Worm (Caenorhabditis elegans) whole organism, L3 larva: Measurements from ENCODE around the gene citk-2.

Experiments used
- R02D3.7 ChIP-seq: fragments of 150-350 bp; optimal IDR thresholded peaks from 2 replicates; lab custom pipeline; 2014; ENCODE audit warnings: missing biosample characterization, missing genetic modification characterization
- ZK546.5 ChIP-seq: sonication (generic microtip); optimal IDR thresholded peaks from 2 replicates; lab custom pipeline; 2017; ENCODE audit warnings: missing biosample characterization, missing genetic modification characterization
- aly-2 ChIP-seq: fragments of 150-350 bp; optimal IDR thresholded peaks from 2 replicates; lab custom pipeline; 2014; ENCODE audit warnings: missing biosample characterization, missing genetic modification characterization
- ama-1 ChIP-seq: fragments of 150-350 bp; optimal IDR thresholded peaks from 2 replicates; lab custom pipeline; 2018
- ceh-16 ChIP-seq: sonication (generic microtip); optimal IDR thresholded peaks from 2 replicates; lab custom pipeline; 2017; ENCODE audit warnings: missing biosample characterization, missing genetic modification characterization
- ceh-28 ChIP-seq: fragments of 150-350 bp; optimal IDR thresholded peaks from 2 replicates; lab custom pipeline; 2014; ENCODE audit warnings: missing biosample characterization, missing genetic modification reagents, missing genetic modification characterization
- ceh-82 ChIP-seq: fragments of 150-350 bp; optimal IDR thresholded peaks from 2 replicates; lab custom pipeline; 2014; ENCODE audit warnings: missing biosample characterization, missing genetic modification characterization
- ceh-9 ChIP-seq: sonication (generic microtip); optimal IDR thresholded peaks from 2 replicates; lab custom pipeline; 2018; ENCODE audit warnings: missing biosample characterization, missing genetic modification characterization
- egl-27 ChIP-seq: sonication (generic microtip); optimal IDR thresholded peaks from 4 replicates; lab custom pipeline; 2017; ENCODE audit warnings: missing biosample characterization, missing genetic modification reagents, missing genetic modification characterization
- egl-5 ChIP-seq: fragments of 150-350 bp; optimal IDR thresholded peaks from 2 replicates; lab custom pipeline; 2017; ENCODE audit warnings: missing biosample characterization, missing genetic modification reagents, missing genetic modification characterization, inconsistent platforms
- elt-2 ChIP-seq: sonication (generic microtip); optimal IDR thresholded peaks from 2 replicates; lab custom pipeline; 2016; ENCODE audit warnings: missing genetic modification reagents, mild to moderate bottlenecking, missing genetic modification characterization, missing compliant biosample characterization
- elt-3 ChIP-seq, 3 experiments: fragments of 150-350 bp in 1 of 3; sonication (generic microtip) in 2 of 3; optimal IDR thresholded peaks; 2 replicates in 2 of 3; 4 replicates in 1 of 3; lab custom pipeline; 2014 to 2017; ENCODE audit warnings: missing biosample characterization in 3 of 3, missing genetic modification characterization in 3 of 3
- eor-1 ChIP-seq, 2 experiments: fragments of 150-350 bp; optimal IDR thresholded peaks; 2 replicates each; lab custom pipeline; 2014 to 2018; ENCODE audit warnings: missing biosample characterization in 2 of 2, missing genetic modification characterization in 2 of 2
- fkh-10 ChIP-seq: sonication (generic microtip); optimal IDR thresholded peaks from 2 replicates; lab custom pipeline; 2017; ENCODE audit warnings: missing biosample characterization, missing genetic modification reagents, missing genetic modification characterization
- fkh-2 ChIP-seq: fragments of 150-350 bp; optimal IDR thresholded peaks from 2 replicates; lab custom pipeline; 2014; ENCODE audit warnings: missing biosample characterization, missing genetic modification reagents, missing genetic modification characterization
- hmg-11 ChIP-seq: sonication (generic microtip); optimal IDR thresholded peaks from 2 replicates; lab custom pipeline; 2016; ENCODE audit warnings: missing genetic modification characterization, missing compliant biosample characterization
- lin-39 ChIP-seq: fragments of 150-350 bp; optimal IDR thresholded peaks from 2 replicates; lab custom pipeline; 2018; ENCODE audit warnings: missing biosample characterization, missing genetic modification reagents, missing genetic modification characterization
- lsy-12 ChIP-seq: sonication (generic microtip); optimal IDR thresholded peaks from 2 replicates; lab custom pipeline; 2016; ENCODE audit warnings: mild to moderate bottlenecking, missing genetic modification characterization, missing compliant biosample characterization
- mdl-1 ChIP-seq: fragments of 150-350 bp; optimal IDR thresholded peaks from 2 replicates; lab custom pipeline; 2014; ENCODE audit warnings: missing biosample characterization, missing genetic modification characterization
- mml-1 ChIP-seq: fragments of 150-350 bp; sonication (generic microtip); optimal IDR thresholded peaks from 3 replicates; lab custom pipeline; 2014; ENCODE audit warnings: missing biosample characterization, missing genetic modification characterization
- nfya-1 ChIP-seq: sonication (generic microtip); optimal IDR thresholded peaks from 2 replicates; lab custom pipeline; 2017; ENCODE audit warnings: missing genetic modification characterization, mild to moderate bottlenecking, missing compliant biosample characterization, antibody characterized with exemption, moderate library complexity; ENCODE audit not compliant: insufficient read depth
- nhr-12 ChIP-seq: fragments of 150-350 bp; optimal IDR thresholded peaks from 2 replicates; lab custom pipeline; 2014; ENCODE audit warnings: missing biosample characterization, missing genetic modification characterization
- nhr-23 ChIP-seq: fragments of 150-350 bp; optimal IDR thresholded peaks from 2 replicates; lab custom pipeline; 2014; ENCODE audit warnings: missing biosample characterization, missing genetic modification reagents, missing genetic modification characterization
- nhr-25 ChIP-seq: sonication (generic microtip); optimal IDR thresholded peaks from 2 replicates; lab custom pipeline; 2017; ENCODE audit warnings: missing biosample characterization, missing genetic modification characterization
- nhr-28 ChIP-seq: fragments of 150-350 bp; optimal IDR thresholded peaks from 2 replicates; lab custom pipeline; 2014; ENCODE audit warnings: missing biosample characterization, missing genetic modification characterization
- nhr-43 ChIP-seq: sonication (generic microtip); optimal IDR thresholded peaks from 2 replicates; lab custom pipeline; 2016; ENCODE audit warnings: mild to moderate bottlenecking, missing genetic modification characterization, missing compliant biosample characterization; ENCODE audit not compliant: poor library complexity, severe bottlenecking
- nhr-67 ChIP-seq: fragments of 150-350 bp; optimal IDR thresholded peaks from 2 replicates; lab custom pipeline; 2014; ENCODE audit warnings: missing biosample characterization, missing genetic modification characterization
- nhr-77 ChIP-seq: fragments of 150-350 bp; optimal IDR thresholded peaks from 2 replicates; lab custom pipeline; 2014; ENCODE audit warnings: missing biosample characterization, missing genetic modification characterization
- pha-4 ChIP-seq: fragments of 150-350 bp; optimal IDR thresholded peaks from 2 replicates; lab custom pipeline; 2014; ENCODE audit warnings: missing biosample characterization, missing genetic modification reagents, missing genetic modification characterization
- sea-2 ChIP-seq: fragments of 150-350 bp; sonication (generic microtip); optimal IDR thresholded peaks from 4 replicates; lab custom pipeline; 2014; ENCODE audit warnings: missing biosample characterization, missing genetic modification reagents, missing genetic modification characterization
- skn-1 ChIP-seq: fragments of 150-350 bp; optimal IDR thresholded peaks from 2 replicates; lab custom pipeline; 2014; ENCODE audit warnings: missing biosample characterization, missing genetic modification characterization
- snpc-4 ChIP-seq: fragments of 150-350 bp; optimal IDR thresholded peaks from 2 replicates; lab custom pipeline; 2014; ENCODE audit warnings: missing biosample characterization, missing genetic modification characterization
- tbx-2 ChIP-seq: sonication (generic microtip); optimal IDR thresholded peaks from 2 replicates; lab custom pipeline; 2016; ENCODE audit warnings: mild to moderate bottlenecking, missing genetic modification characterization, missing compliant biosample characterization
- unc-62 ChIP-seq: fragments of 150-350 bp; sonication (generic microtip); optimal IDR thresholded peaks from 4 replicates; lab custom pipeline; 2014; ENCODE audit warnings: missing biosample characterization, missing genetic modification reagents, missing genetic modification characterization
- zag-1 ChIP-seq: fragments of 150-350 bp; optimal IDR thresholded peaks from 2 replicates; lab custom pipeline; 2014; ENCODE audit warnings: missing biosample characterization, missing genetic modification characterization
- ztf-11 ChIP-seq: fragments of 150-350 bp; optimal IDR thresholded peaks from 2 replicates; lab custom pipeline; 2014; ENCODE audit warnings: missing biosample characterization, missing genetic modification characterization

citk-2 gene

DNA sequence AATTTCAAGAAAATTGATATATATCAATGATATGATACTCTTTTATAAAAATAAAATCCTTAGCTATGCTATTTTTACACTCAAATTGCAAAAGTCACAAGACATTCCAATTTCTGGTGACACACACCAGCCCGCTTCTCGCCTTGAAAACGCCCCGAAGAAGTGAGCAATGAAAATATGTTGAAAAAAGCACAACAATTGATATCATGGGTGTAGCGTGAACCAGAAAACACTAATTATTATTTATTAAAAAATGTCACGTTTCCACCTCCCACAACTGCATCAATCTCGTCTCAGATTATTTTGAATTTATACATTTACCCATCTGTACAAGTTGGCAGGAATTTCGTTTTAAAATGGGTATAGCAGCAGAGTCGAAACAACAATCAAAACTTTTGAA, 5.5 kb downstream of the citk-2 start, which contains the start of gene F59A6.4:
Gene F59A6.4, plus strand, starts transcription at position 301 of the 400 bp plus-strand sequence.
- TF ChIP-seq zag-1 (no peak), hmg-11 (no peak), elt-3 (tag; optimal IDR thresholded peaks at IDR 0.05; lab: Kevin White, UChicago) (no peak), ceh-82 (tag; lab: Kevin White, UChicago) (no peak), eor-1 (tag; optimal IDR thresholded peaks at IDR 0.05; lab: Kevin White, UChicago) (no peak), tbx-2 (tag; lab: Kevin White, UChicago) (no peak), nhr-23 (tag; lab: Kevin White, UChicago) (no peak), ceh-9 (tag; lab: Kevin White, UChicago) (no peak), aly-2 (no peak), fkh-2 (tag; lab: Kevin White, UChicago) (no peak), lin-39 (tag; lab: Kevin White, UChicago) (no peak), ama-1 (no peak)

DNA sequence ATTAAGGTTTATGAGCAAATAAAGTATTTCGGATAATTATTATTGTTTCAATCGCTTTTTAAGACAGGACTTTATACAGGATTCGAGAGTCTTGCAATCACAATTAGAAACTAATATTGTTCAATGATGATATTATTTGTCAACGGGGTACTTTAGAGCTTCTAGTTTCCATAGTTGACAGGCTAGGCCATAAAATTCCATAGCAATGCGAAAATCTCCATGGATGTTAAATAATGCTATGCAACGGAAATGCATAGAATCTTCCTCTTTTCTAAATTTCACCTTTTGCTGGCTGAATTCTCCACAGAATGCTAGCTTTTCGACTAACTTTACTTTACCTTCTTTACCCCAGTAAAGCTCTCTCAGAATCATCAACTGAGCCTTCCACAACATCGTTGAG, 8.7 kb downstream of the citk-2 start, which contains the start of gene F59A6.3:
Gene F59A6.3, plus strand, starts transcription at position 301 of the 400 bp plus-strand sequence.
- no peak for TF ChIP-seq eor-1 (tag; optimal IDR thresholded peaks at IDR 0.05; lab: Kevin White, UChicago)
- TF ChIP-seq nhr-23 (tag; lab: Kevin White, UChicago) = no peak
- TF ChIP-seq mdl-1 (tag; lab: Kevin White, UChicago) = no peak

DNA sequence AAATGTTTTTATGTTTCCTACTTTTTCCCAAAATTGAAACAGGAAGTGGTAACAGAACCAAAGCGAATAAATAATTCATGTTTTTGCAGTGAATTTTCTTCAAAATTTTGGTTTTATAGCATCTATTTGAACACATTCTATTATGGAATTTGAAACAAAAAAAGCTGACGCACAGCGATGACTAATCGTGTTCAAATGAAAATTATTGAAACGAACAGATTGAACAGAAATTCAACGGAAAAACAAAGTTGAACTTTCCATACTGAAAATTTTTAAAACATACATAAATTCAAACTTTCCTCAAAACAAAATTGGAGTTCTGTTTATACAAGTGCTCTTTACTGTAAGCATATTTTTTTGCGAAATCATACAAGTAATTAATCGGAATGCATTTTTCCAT, 12.7 kb downstream of the citk-2 start, which contains the start of gene F59A6.12:
Gene F59A6.12, minus strand, starts transcription at position 101 of the 400 bp plus-strand sequence.
- TF ChIP-seq egl-5 (tag; lab: Kevin White, UChicago) = no peak
- TF ChIP-seq ama-1 = no peak
- no peak for TF ChIP-seq mml-1 (tag; lab: Kevin White, UChicago)
- TF ChIP-seq sea-2 (GFP tag; lab: Kevin White, UChicago) = no peak
- TF ChIP-seq R02D3.7 = no peak
- no peak for TF ChIP-seq fkh-10 (GFP tag; lab: Kevin White, UChicago)
- TF ChIP-seq ceh-16 (tag; lab: Kevin White, UChicago) = no peak
- TF ChIP-seq tbx-2 (tag; lab: Kevin White, UChicago) = no peak
- no peak for TF ChIP-seq nhr-67 (tag; lab: Kevin White, UChicago)
- no peak for TF ChIP-seq ZK546.5 (tag; lab: Kevin White, UChicago)
- TF ChIP-seq ztf-11 = no peak
- no peak for TF ChIP-seq unc-62 (GFP tag; lab: Kevin White, UChicago)
- no peak for TF ChIP-seq nhr-43
- TF ChIP-seq, all 47 proteins: peak for 0

DNA sequence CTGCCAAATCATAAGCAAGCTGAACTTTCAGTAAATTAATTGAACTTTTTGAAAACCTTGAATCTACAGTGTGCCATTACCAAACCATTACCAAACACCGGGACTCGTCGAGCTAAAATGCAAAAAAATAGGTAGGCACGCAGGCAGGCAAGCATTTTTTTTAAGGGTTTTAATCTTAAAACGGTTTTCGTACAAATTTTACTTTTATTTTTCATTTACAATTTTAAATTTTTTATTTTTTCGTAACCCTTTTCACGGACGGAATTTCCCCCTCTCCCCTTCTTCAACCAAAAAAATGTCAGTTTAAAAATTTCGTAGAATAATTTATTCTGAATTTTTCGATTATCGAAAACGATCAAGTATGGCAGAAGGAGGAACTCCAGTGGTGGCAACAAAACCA, 15.1 kb downstream of the citk-2 start, which contains the start of gene F59A6.2:
Gene F59A6.2, plus strand, starts transcription at position 301 of the 400 bp plus-strand sequence.
- TF ChIP-seq mml-1 (tag; lab: Kevin White, UChicago) (no peak), nhr-25 (tag; lab: Kevin White, UChicago) (no peak), R02D3.7 (no peak), egl-5 (tag; lab: Kevin White, UChicago) (no peak), nfya-1 (tag; lab: Kevin White, UChicago) (no peak), lsy-12 (tag; lab: Kevin White, UChicago) (no peak), nhr-77 (tag; lab: Kevin White, UChicago) (no peak), nhr-28 (tag; lab: Kevin White, UChicago) (no peak), skn-1 (no peak), nhr-23 (tag; lab: Kevin White, UChicago) (no peak), pha-4 (no peak), ceh-28 (tag; lab: Kevin White, UChicago) (no peak), snpc-4 (no peak), unc-62 (GFP tag; lab: Kevin White, UChicago) (no peak), nhr-12 (tag; lab: Kevin White, UChicago) (no peak), ceh-16 (tag; lab: Kevin White, UChicago) (no peak), egl-27 (tag; lab: Kevin White, UChicago) (no peak), lin-39 (tag; lab: Kevin White, UChicago) (no peak), nhr-43 (no peak), elt-2 (tag; lab: Kevin White, UChicago) (no peak)
